Fruit fly (Drosophila melanogaster) whole organism, pupa: Measurements from ENCODE around the gene CG32829.

Experiments
- CG12605 ChIP-seq: fragments of 200-800 bp; sonication (Bioruptor generic); IDR thresholded peaks from 2 replicates; pipeline ENCODE4 v1.3.6; 2022; ENCODE audit warnings: missing biosample characterization, missing genetic modification characterization
- CG8301 ChIP-seq: fragments of 200-800 bp; sonication (Bioruptor generic); optimal IDR thresholded peaks from 2 replicates; lab custom pipeline; 2018; ENCODE audit warnings: missing biosample characterization, mild to moderate bottlenecking, missing genetic modification characterization
- Snoo ChIP-seq: fragments of 200-800 bp; sonication (Bioruptor generic); optimal IDR thresholded peaks from 3 replicates; lab custom pipeline; 2017; ENCODE audit warnings: missing biosample characterization, mild to moderate bottlenecking, missing genetic modification characterization, inconsistent platforms
- fd96Ca ChIP-seq: fragments of 200-800 bp; sonication (Bioruptor generic); IDR thresholded peaks from 3 replicates; pipeline ENCODE4 v1.3.6; 2022; ENCODE audit warnings: missing biosample characterization, missing genetic modification characterization

dm6 chr2L:6913964-6914363, 2.3 kb downstream of the CG32829 start, which contains the start of gene Wee1:
- TF ChIP-seq CG12605 (GFP tag; lab: Robert Waterston, UW) = no peak
- TF ChIP-seq Snoo (tag; lab: Kevin White, UChicago) = no peak
- no peak for TF ChIP-seq CG8301
- no peak for TF ChIP-seq fd96Ca (GFP tag; lab: Robert Waterston, UW)
